Worm (Caenorhabditis elegans) whole organism, L4/young adult: ENCODE data around the gene F59E12.15.

Experiments used
- dao-5 ChIP-seq: sonication (generic microtip); optimal IDR thresholded peaks from 2 replicates; lab custom pipeline; 2016; ENCODE audit warnings: missing genotype, missing genetic modification characterization, moderate library complexity, missing compliant biosample characterization
- him-1 ChIP-seq: sonication (generic microtip); optimal IDR thresholded peaks from 2 replicates; lab custom pipeline; 2016; ENCODE audit warnings: missing genotype, missing genetic modification reagents, missing genetic modification characterization, missing compliant biosample characterization

DNA sequence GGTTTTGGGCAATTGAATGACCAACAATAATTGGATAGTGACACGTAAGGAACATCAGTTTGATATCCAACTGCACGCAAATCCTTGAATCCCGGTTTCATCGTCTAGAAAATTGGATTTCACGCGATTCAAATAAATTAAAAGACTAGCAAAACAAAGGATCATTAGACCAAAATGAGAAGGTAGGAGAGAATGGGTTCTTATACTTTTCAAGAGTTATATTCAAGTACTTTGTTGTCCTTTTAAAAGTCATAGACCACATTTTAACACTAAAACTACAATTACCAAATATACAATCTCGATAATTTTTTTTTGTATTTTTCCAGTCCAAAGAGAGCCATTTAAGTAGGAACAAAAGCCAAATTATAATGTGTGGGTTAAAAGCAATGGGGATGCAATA is 45.9 kb downstream of the F59E12.15 start, which contains the start of gene T25E4.2:
- TF ChIP-seq him-1 (tag; lab: Kevin White, UChicago) (no peak), dao-5 (no peak)
